Worm (Caenorhabditis elegans): ENCODE measurements around the gene mtrf-1L.

Gene mtrf-1L

ce11 chrIV:5209390-5209789 lies 22.4 kb downstream of the mtrf-1L start, which contains the start of the genes Y59E9AL.36 and nbet-1:
Gene Y59E9AL.36, minus strand, starts transcription at chrIV:5209481.
Gene nbet-1, plus strand, starts transcription at chrIV:5209501.
- TF ChIP-seq tbx-8 (GFP tag; optimal IDR thresholded peaks at IDR 0.05) (no peak), mls-2 (tag; optimal IDR thresholded peaks at IDR 0.05) (no peak), snpc-4 (tag; optimal IDR thresholded peaks at IDR 0.05) (no peak), M03D4.4 (tag; optimal IDR thresholded peaks at IDR 0.05) (peak; percentile 13), mep-1 (tag; optimal IDR thresholded peaks at IDR 0.05) (peak; percentile 57), nhr-237 (tag; optimal IDR thresholded peaks at IDR 0.05) (peak; percentile 84), pha-4 (tag; optimal IDR thresholded peaks at IDR 0.05) (peak; percentile 51), ceh-83 (GFP tag; optimal IDR thresholded peaks at IDR 0.05) (no peak), nhr-76 (tag; optimal IDR thresholded peaks at IDR 0.05) (no peak), ceh-43 (GFP tag; optimal IDR thresholded peaks at IDR 0.05) (no peak), unc-39 (tag; optimal IDR thresholded peaks at IDR 0.05) (no peak), mab-5 (tag; optimal IDR thresholded peaks at IDR 0.05) (no peak), ces-1 (GFP tag; optimal IDR thresholded peaks at IDR 0.05) (peak; percentile 76), unc-120 (tag; optimal IDR thresholded peaks at IDR 0.05; ENCODE audit: poor library complexity, severe bottlenecking) (peak; percentile 8), nhr-28 (tag; optimal IDR thresholded peaks at IDR 0.05) (no peak), zip-8 (tag; optimal IDR thresholded peaks at IDR 0.05) (no peak), elt-3 (tag; optimal IDR thresholded peaks at IDR 0.05) (no peak), ceh-39 (tag; optimal IDR thresholded peaks at IDR 0.05) (peak; percentile 50), lsy-2 (tag; optimal IDR thresholded peaks at IDR 0.05) (peak; percentile 70), lin-13 (tag; optimal IDR thresholded peaks at IDR 0.05) (peak; percentile 73), drap-1 (GFP tag; optimal IDR thresholded peaks at IDR 0.05) (no peak), lin-32 (GFP tag; optimal IDR thresholded peaks at IDR 0.05) (no peak), cnd-1 (tag; optimal IDR thresholded peaks at IDR 0.05) (no peak), bed-3 (GFP tag; optimal IDR thresholded peaks at IDR 0.05) (no peak), ztf-11 (tag; optimal IDR thresholded peaks at IDR 0.05) (no peak), hlh-1 (tag; optimal IDR thresholded peaks at IDR 0.05) (peak; percentile 55), ham-2 (GFP tag; optimal IDR thresholded peaks at IDR 0.05) (no peak)

- TF ChIP-seq nhr-12 (tag; optimal IDR thresholded peaks at IDR 0.05) (no peak), unc-39 (tag; optimal IDR thresholded peaks at IDR 0.05) (no peak), unc-120 (tag; optimal IDR thresholded peaks at IDR 0.05; ENCODE audit: poor library complexity, severe bottlenecking) (no peak), pha-4 (tag; optimal IDR thresholded peaks at IDR 0.05) (no peak), elt-1 (tag; optimal IDR thresholded peaks at IDR 0.05; ENCODE audit: borderline replicate concordance, insufficient read depth) (no peak), ham-2 (GFP tag; optimal IDR thresholded peaks at IDR 0.05) (no peak)
Measured at ce11 chrIV:5210606-5211005, 23.7 kb downstream of the mtrf-1L start.

- TF ChIP-seq ces-1 (GFP tag; optimal IDR thresholded peaks at IDR 0.05) = no peak
- TF ChIP-seq elt-3 (tag; optimal IDR thresholded peaks at IDR 0.05) = no peak
- no peak for TF ChIP-seq lin-32 (GFP tag; optimal IDR thresholded peaks at IDR 0.05)
- TF ChIP-seq ham-2 (GFP tag; optimal IDR thresholded peaks at IDR 0.05) = no peak
- no peak for TF ChIP-seq nhr-2 (tag; optimal IDR thresholded peaks at IDR 0.05)
- TF ChIP-seq elt-1 (tag; optimal IDR thresholded peaks at IDR 0.05; ENCODE audit: borderline replicate concordance, insufficient read depth) = no peak
- no peak for TF ChIP-seq drap-1 (GFP tag; optimal IDR thresholded peaks at IDR 0.05)
- TF ChIP-seq snpc-4 (tag; optimal IDR thresholded peaks at IDR 0.05) = no peak
- TF ChIP-seq ztf-11 (tag; optimal IDR thresholded peaks at IDR 0.05) = no peak
- TF ChIP-seq pha-4 (tag; optimal IDR thresholded peaks at IDR 0.05) = no peak
- TF ChIP-seq M03D4.4 (tag; optimal IDR thresholded peaks at IDR 0.05) = no peak
- no peak for TF ChIP-seq hlh-1 (tag; optimal IDR thresholded peaks at IDR 0.05)
- TF ChIP-seq nhr-237 (tag; optimal IDR thresholded peaks at IDR 0.05) = no peak
- TF ChIP-seq unc-39 (tag; optimal IDR thresholded peaks at IDR 0.05) = no peak
Measured at ce11 chrIV:5215092-5215491, 28.1 kb downstream of the mtrf-1L start, which contains the start of gene Y59E9AL.4. Gene Y59E9AL.4, minus strand, starts transcription at chrIV:5215192.

ce11 chrIV:5216349-5216748 lies 29.4 kb downstream of the mtrf-1L start:
- TF ChIP-seq mls-2 (tag; optimal IDR thresholded peaks at IDR 0.05) (no peak), mab-5 (tag; optimal IDR thresholded peaks at IDR 0.05) (no peak), sptf-1 (tag; optimal IDR thresholded peaks at IDR 0.05) (no peak), bed-3 (GFP tag; optimal IDR thresholded peaks at IDR 0.05) (no peak), nhr-76 (tag; optimal IDR thresholded peaks at IDR 0.05) (no peak), flh-1 (GFP tag; optimal IDR thresholded peaks at IDR 0.05) (no peak), nhr-12 (tag; optimal IDR thresholded peaks at IDR 0.05) (no peak), unc-39 (tag; optimal IDR thresholded peaks at IDR 0.05) (no peak), pha-4 (tag; optimal IDR thresholded peaks at IDR 0.05) (no peak)
